Fruit fly (Drosophila melanogaster): ENCODE data around the gene comt.

dm6 chrX:13285749-13286336 is 27.0 kb downstream of the comt start:
- no peak for TF ChIP-seq pad (GFP tag; optimal IDR thresholded peaks at IDR 0.05)
- TF ChIP-seq Crg-1 (GFP tag; optimal IDR thresholded peaks at IDR 0.05): no peak
- TF ChIP-seq Clk (GFP tag; optimal IDR thresholded peaks at IDR 0.05): no peak
- TF ChIP-seq bab1 (GFP tag; optimal IDR thresholded peaks at IDR 0.05): no peak
- no peak for TF ChIP-seq CG11617 (GFP tag; optimal IDR thresholded peaks at IDR 0.05)
- no peak for TF ChIP-seq kay (GFP tag; ENCODE audit: borderline replicate concordance)
- no peak for TF ChIP-seq CG5204 (GFP tag; optimal IDR thresholded peaks at IDR 0.05)
- TF ChIP-seq CG7101 (tag; optimal IDR thresholded peaks at IDR 0.05): no peak
- no peak for TF ChIP-seq CG7045 (GFP tag; optimal IDR thresholded peaks at IDR 0.05)
- no peak for TF ChIP-seq CG14711 (tag; optimal IDR thresholded peaks at IDR 0.05)
- TF ChIP-seq CG12768 (GFP tag; optimal IDR thresholded peaks at IDR 0.05): no peak
- TF ChIP-seq Mnt (GFP tag; optimal IDR thresholded peaks at IDR 0.05): no peak
- peak; percentile 41 for TF ChIP-seq toe (GFP tag; optimal IDR thresholded peaks at IDR 0.05)

Measured in whole organism, adult.